Worm (Caenorhabditis elegans): Measurements from ENCODE around the gene Y102A5C.40.

- TF ChIP-seq W03F9.2 (tag; optimal IDR thresholded peaks at IDR 0.05), result no peak
- TF ChIP-seq dao-5 (tag; optimal IDR thresholded peaks at IDR 0.05), result no peak
- TF ChIP-seq him-1 (tag; optimal IDR thresholded peaks at IDR 0.05), result no peak
Measured at ce11 chrV:16988614-16989013, 1.7 kb upstream of the Y102A5C.40 start, which contains the start of gene Y102A5C.27.

Data from whole organism, L4/young adult.